Worm (Caenorhabditis elegans): ENCODE results near the gene T02H6.5.

DNA sequence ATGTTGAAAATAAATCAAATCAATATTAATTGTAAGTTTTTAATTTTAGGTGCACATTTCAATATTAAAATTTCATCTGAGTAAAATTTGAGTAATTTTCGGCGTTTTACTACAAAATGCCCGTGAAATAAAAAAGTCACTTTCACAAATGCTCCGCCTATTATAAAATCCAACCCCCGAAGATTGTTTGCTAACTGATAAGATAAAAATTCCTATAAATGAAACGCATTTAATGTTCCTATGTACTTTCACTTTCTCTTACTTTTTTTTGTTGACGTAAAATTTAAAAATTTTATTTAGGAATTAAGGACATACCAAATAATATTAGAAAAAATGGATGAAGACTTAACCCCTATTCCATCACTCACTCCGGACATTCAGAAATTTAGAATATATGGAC, 26.5 kb upstream of the T02H6.5 start, which contains the start of gene sdz-24:
- TF ChIP-seq fkh-10 (GFP tag; optimal IDR thresholded peaks at IDR 0.05) (no peak), nfya-1 (tag; optimal IDR thresholded peaks at IDR 0.05) (no peak), unc-86 (tag; optimal IDR thresholded peaks at IDR 0.05) (no peak), dve-1 (tag; optimal IDR thresholded peaks at IDR 0.05) (no peak), ceh-45 (GFP tag; IDR thresholded peaks at IDR 0.05) (no peak), hlh-30 (tag; optimal IDR thresholded peaks at IDR 0.05; ENCODE audit: insufficient read depth) (no peak), ceh-24 (tag; optimal IDR thresholded peaks at IDR 0.05) (no peak), F13H6.1 (tag; optimal IDR thresholded peaks at IDR 0.05) (no peak)

Data from whole organism, late embryonic.